Worm (Caenorhabditis elegans): ENCODE results near the gene hoe-1.

- TF ChIP-seq elt-2 (tag; optimal IDR thresholded peaks at IDR 0.05) (no peak), ceh-14 (tag; optimal IDR thresholded peaks at IDR 0.05) (no peak)
These were observed 7.7 kb upstream of the hoe-1 start, which contains the start of gene Y17G9B.4 for ce11 chrIV:4751814-4752213.
